Fruit fly (Drosophila melanogaster) whole organism, embryonic: ENCODE data around the gene PolA1.

Experiments used
- CG11504 ChIP-seq: fragments of 200-800 bp; sonication (Bioruptor generic); optimal IDR thresholded peaks from 3 replicates; lab custom pipeline; 2019; ENCODE audit warnings: missing biosample characterization, mild to moderate bottlenecking, missing genetic modification characterization, moderate library complexity
- CG12071 ChIP-seq: fragments of 200-800 bp; sonication (Bioruptor generic); optimal IDR thresholded peaks from 3 replicates; lab custom pipeline; 2018; ENCODE audit warnings: missing biosample characterization, mild to moderate bottlenecking, missing genetic modification characterization
- CG30403 ChIP-seq: fragments of 200-800 bp; sonication (Bioruptor generic); optimal IDR thresholded peaks from 3 replicates; lab custom pipeline; 2016; ENCODE audit warnings: missing biosample characterization, missing genetic modification characterization
- CG7271 ChIP-seq: fragments of 200-800 bp; sonication (Bioruptor generic); optimal IDR thresholded peaks from 2 replicates; lab custom pipeline; 2018; ENCODE audit warnings: missing biosample characterization, mild to moderate bottlenecking, missing genetic modification characterization, moderate library complexity
- HmgD ChIP-seq: fragments of 200-800 bp; sonication (Bioruptor generic); optimal IDR thresholded peaks from 3 replicates; lab custom pipeline; 2016; ENCODE audit warnings: missing biosample characterization, missing genetic modification characterization
- Med ChIP-seq: fragments of 200-800 bp; sonication (Bioruptor generic); peaks from one replicate; lab custom pipeline; 2016; ENCODE audit warnings: missing biosample characterization, missing genetic modification characterization, mild to moderate bottlenecking, inconsistent platforms, moderate library complexity
- Sry-δ ChIP-seq: fragments of 200-800 bp; sonication (Bioruptor generic); optimal IDR thresholded peaks from 2 replicates; lab custom pipeline; 2016; ENCODE audit warnings: missing biosample characterization, missing genetic modification characterization
- bowl ChIP-seq: fragments of 200-800 bp; sonication (Bioruptor generic); IDR thresholded peaks from 2 replicates; pipeline ENCODE4 v1.3.6; 2022; ENCODE audit warnings: missing biosample characterization, missing genetic modification characterization
- klu ChIP-seq: fragments of 200-800 bp; sonication (Bioruptor generic); IDR thresholded peaks from 2 replicates; pipeline ENCODE4 v1.3.6; 2022; ENCODE audit warnings: missing biosample characterization, missing genetic modification characterization
- lola ChIP-seq, 3 experiments: fragments of >200 bp in 2 of 3; fragments of 200-800 bp in 1 of 3; sonication (Bioruptor generic) in 1 of 3; optimal IDR thresholded peaks; 2 replicates each; lab custom pipeline; 2017 to 2019; ENCODE audit warnings: missing biosample characterization in 3 of 3, missing genetic modification characterization in 3 of 3, mild to moderate bottlenecking in 1 of 3, moderate library complexity in 1 of 3
- odd ChIP-seq: fragments of 200-800 bp; sonication (Bioruptor generic); optimal IDR thresholded peaks from 2 replicates; lab custom pipeline; 2017; ENCODE audit warnings: missing biosample characterization, mild to moderate bottlenecking, missing genetic modification characterization
- stwl ChIP-seq: fragments of 200-800 bp; sonication (Bioruptor generic); optimal IDR thresholded peaks from 3 replicates; lab custom pipeline; 2018; ENCODE audit warnings: missing biosample characterization, mild to moderate bottlenecking, missing genetic modification characterization, moderate library complexity
- toy ChIP-seq: fragments of 200-800 bp; sonication (Bioruptor generic); IDR thresholded peaks from 2 replicates; pipeline ENCODE4 v1.3.6; 2022; ENCODE audit warnings: missing biosample characterization, missing genetic modification characterization
- usp ChIP-seq: fragments of >200 bp; optimal IDR thresholded peaks from 2 replicates; lab custom pipeline; 2017; ENCODE audit warnings: missing biosample characterization, missing genetic modification characterization

DNA sequence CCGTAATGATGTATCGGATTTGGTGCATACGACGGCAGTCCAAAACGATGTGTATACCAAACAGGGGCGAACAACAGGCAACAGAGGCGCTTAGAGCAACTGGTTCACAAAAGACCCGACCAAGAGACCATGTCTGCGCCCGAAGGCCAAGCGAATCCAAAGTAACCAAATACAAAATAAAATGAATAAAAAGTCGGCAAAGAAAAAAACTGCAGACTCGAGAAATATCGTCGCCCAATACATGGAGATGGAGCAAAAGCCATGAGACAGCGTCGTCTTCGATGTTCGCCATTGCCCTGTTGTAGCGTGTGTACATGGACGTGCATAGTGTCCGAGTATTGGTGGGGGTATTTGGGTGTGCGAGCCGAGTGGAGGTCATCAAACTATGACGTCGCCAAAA, 13.3 kb downstream of the PolA1 start:
- TF ChIP-seq lola (GFP tag; optimal IDR thresholded peaks at IDR 0.05; lab: Kevin White, UChicago) = no peak
- no peak for TF ChIP-seq CG11504
- TF ChIP-seq bowl (GFP tag; lab: Robert Waterston, UW) = no peak
- TF ChIP-seq HmgD = no peak
- TF ChIP-seq usp (GFP tag; lab: Kevin White, UChicago) = no peak
- TF ChIP-seq stwl (tag; lab: Kevin White, UChicago) = no peak
- no peak for TF ChIP-seq CG12071 (GFP tag; lab: Kevin White, UChicago)
- no peak for TF ChIP-seq CG30403
- TF ChIP-seq Med = no peak
- no peak for TF ChIP-seq klu (GFP tag; lab: Robert Waterston, UW)
- TF ChIP-seq toy (GFP tag; lab: Robert Waterston, UW) = no peak
- no peak for TF ChIP-seq Sry-δ
- no peak for TF ChIP-seq odd (GFP tag; lab: Kevin White, UChicago)
- no peak for TF ChIP-seq CG7271 (tag; lab: Kevin White, UChicago)
